Fruit fly (Drosophila melanogaster) Kc167 (cell line): Measurements from ENCODE around the gene Ilk.

Experiments
- insv ChIP-seq: fragments of >200 bp; optimal IDR thresholded peaks from 3 replicates; lab custom pipeline; 2018; ENCODE audit warnings: missing external identifiers
- psq ChIP-seq: fragments of >200 bp; optimal IDR thresholded peaks from 2 replicates; lab custom pipeline; 2017; ENCODE audit warnings: missing external identifiers

DNA sequence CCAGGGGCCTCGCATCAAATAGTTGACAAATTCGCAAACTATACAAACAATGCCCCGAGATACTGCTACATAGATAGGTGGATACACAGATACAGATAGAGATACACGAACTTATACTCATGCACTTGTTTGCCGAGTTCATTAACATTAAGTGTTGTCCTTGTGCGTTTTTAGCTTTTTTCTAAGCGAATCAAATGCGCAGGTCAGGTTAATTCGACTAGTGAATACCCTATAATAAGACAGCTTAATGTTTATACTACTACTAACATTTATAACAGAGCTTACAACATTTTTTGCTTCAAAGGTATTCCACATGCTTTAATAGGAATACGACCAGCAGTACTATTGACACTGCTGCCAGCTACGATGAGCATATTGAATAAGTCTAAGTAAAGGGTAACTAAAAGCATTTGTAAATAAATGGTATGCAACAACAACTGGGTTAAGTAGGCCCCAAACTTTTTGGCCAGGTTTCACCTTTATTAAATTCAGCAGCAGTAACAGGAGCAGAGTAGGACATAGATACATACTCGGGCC, 24.8 kb downstream of the Ilk start:
- TF ChIP-seq insv (lab: Kevin White, UChicago) (no peak), psq (lab: Kevin White, UChicago) (no peak)
